Worm (Caenorhabditis elegans): Measurements from ENCODE around the gene srb-6.

DNA sequence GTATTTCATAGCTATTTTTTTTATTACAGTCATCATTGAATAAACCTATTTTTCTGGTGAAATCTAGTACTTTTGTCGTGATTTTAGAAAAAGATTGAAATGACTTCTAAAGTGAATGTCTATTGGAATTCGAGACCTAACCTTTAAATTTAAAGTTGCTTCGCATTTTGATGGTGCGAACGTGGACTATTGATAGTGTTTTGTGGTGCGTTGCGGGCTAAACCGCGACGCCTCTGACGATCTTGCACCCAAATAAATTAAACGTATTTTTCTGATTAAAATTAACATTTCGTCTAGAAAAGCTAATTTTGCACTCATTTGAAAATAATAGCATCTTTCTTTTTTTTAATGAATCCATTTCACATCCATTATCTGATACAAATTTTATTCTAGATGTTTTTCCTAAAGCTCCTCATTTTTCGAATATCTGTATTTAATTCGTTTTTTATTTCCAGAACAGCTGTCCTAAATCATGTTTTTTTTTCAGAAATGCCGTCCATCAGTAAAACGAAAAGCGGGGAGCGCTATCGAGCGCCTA, 22.2 kb upstream of the srb-6 start, which contains the start of gene wbp-11:
- no peak for TF ChIP-seq unc-39 (tag; optimal IDR thresholded peaks at IDR 0.05)
- TF ChIP-seq snpc-4 (tag; optimal IDR thresholded peaks at IDR 0.05), result no peak
- no peak for TF ChIP-seq ZK546.5 (tag; optimal IDR thresholded peaks at IDR 0.05)
- TF ChIP-seq unc-130 (GFP tag; optimal IDR thresholded peaks at IDR 0.05), result no peak
- no peak for TF ChIP-seq saeg-2 (GFP tag; IDR thresholded peaks at IDR 0.05)
- TF ChIP-seq nhr-77 (tag; optimal IDR thresholded peaks at IDR 0.05), result no peak
- no peak for TF ChIP-seq nhr-6 (tag; optimal IDR thresholded peaks at IDR 0.05)
- no peak for TF ChIP-seq pqm-1 (tag; optimal IDR thresholded peaks at IDR 0.05)
- TF ChIP-seq ama-1 (optimal IDR thresholded peaks at IDR 0.05), result no peak
- no peak for TF ChIP-seq lim-7 (GFP tag; IDR thresholded peaks at IDR 0.05)
- no peak for TF ChIP-seq pha-4 (GFP tag; IDR thresholded peaks at IDR 0.05)
- no peak for TF ChIP-seq pha-4 (tag; optimal IDR thresholded peaks at IDR 0.05)

Data from whole organism, L4 larva.